Worm (Caenorhabditis elegans) whole organism, L2 larva: Measurements from ENCODE around the gene rmd-1.

Experiments used
- Y55F3AM.14 ChIP-seq: fragments of 200-800 bp; sonication (Bioruptor generic); optimal IDR thresholded peaks from 2 replicates; lab custom pipeline; 2018; ENCODE audit warnings: mild to moderate bottlenecking, missing genetic modification characterization, missing compliant biosample characterization
- gmeb-1 ChIP-seq: fragments of 150-350 bp; optimal IDR thresholded peaks from 2 replicates; lab custom pipeline; 2014; ENCODE audit warnings: missing biosample characterization, missing genetic modification characterization
- nhr-25 ChIP-seq: fragments of 150-350 bp; sonication (generic microtip); optimal IDR thresholded peaks from 3 replicates; lab custom pipeline; 2014; ENCODE audit warnings: missing biosample characterization, missing genetic modification characterization

- TF ChIP-seq nhr-25 (tag; lab: Kevin White, UChicago): no peak
- no peak for TF ChIP-seq Y55F3AM.14 (GFP tag; lab: Kevin White, UChicago)
- no peak for TF ChIP-seq gmeb-1 (tag; lab: Kevin White, UChicago)
These were observed 44.2 kb upstream of the rmd-1 start for ce11 chrIII:9714731-9715130.
